Fruit fly (Drosophila melanogaster) whole organism, embryonic: Measurements from ENCODE around the gene bmm.
A peak's percentile ranks its signal among the peaks of the same experiment; 100 is the strongest.

Experiments used
- Adf1 ChIP-seq: fragments of 200-800 bp; sonication (Bioruptor generic); IDR thresholded peaks from 2 replicates; pipeline ENCODE4 v1.3.6; 2022; ENCODE audit warnings: missing biosample characterization, missing genetic modification characterization
- B-H1 ChIP-seq: fragments of 200-800 bp; sonication (Bioruptor generic); IDR thresholded peaks from 3 replicates; pipeline ENCODE4 v1.3.6; 2022; ENCODE audit warnings: missing biosample characterization, missing genetic modification characterization
- Bdp1 ChIP-seq: fragments of 200-800 bp; sonication (Bioruptor generic); optimal IDR thresholded peaks from 3 replicates; lab custom pipeline; 2016; ENCODE audit warnings: missing biosample characterization, missing genetic modification characterization
- CG10147 ChIP-seq: fragments of 200-800 bp; sonication (Bioruptor generic); optimal IDR thresholded peaks from 2 replicates; lab custom pipeline; 2019; ENCODE audit warnings: missing biosample characterization, mild to moderate bottlenecking, missing genetic modification characterization, moderate library complexity
- CG11247 ChIP-seq: fragments of 200-800 bp; sonication (Bioruptor generic); IDR thresholded peaks from 2 replicates; pipeline ENCODE4 v1.3.6; 2022; ENCODE audit warnings: missing biosample characterization, missing genetic modification characterization
- CG11398 ChIP-seq: fragments of 200-800 bp; sonication (Bioruptor generic); optimal IDR thresholded peaks from 2 replicates; lab custom pipeline; 2016; ENCODE audit warnings: missing biosample characterization, missing genetic modification characterization
- CG12942 ChIP-seq: fragments of 200-800 bp; sonication (Bioruptor generic); optimal IDR thresholded peaks from 3 replicates; lab custom pipeline; 2016; ENCODE audit warnings: missing biosample characterization, missing genetic modification characterization
- CG13775 ChIP-seq: fragments of 200-800 bp; sonication (Bioruptor generic); optimal IDR thresholded peaks from 3 replicates; lab custom pipeline; 2017; ENCODE audit warnings: missing biosample characterization, mild to moderate bottlenecking, missing genetic modification characterization
- CG14014 ChIP-seq: fragments of 200-800 bp; sonication (Bioruptor generic); IDR thresholded peaks from 2 replicates; pipeline ENCODE4 v1.3.6; 2022; ENCODE audit warnings: missing biosample characterization, missing genetic modification characterization
- CG14050 ChIP-seq: fragments of 200-800 bp; sonication (Bioruptor generic); IDR thresholded peaks from 3 replicates; pipeline ENCODE4 v1.3.6; 2022; ENCODE audit warnings: missing biosample characterization, missing genetic modification characterization
- CG14667 ChIP-seq: fragments of 200-800 bp; sonication (Bioruptor generic); IDR thresholded peaks from 2 replicates; pipeline ENCODE4 v1.3.6; 2022; ENCODE audit warnings: missing biosample characterization, missing genetic modification characterization
- CG17612 ChIP-seq: fragments of 200-800 bp; sonication (Bioruptor generic); IDR thresholded peaks from 2 replicates; pipeline ENCODE4 v1.3.6; 2022; ENCODE audit warnings: missing biosample characterization, missing genetic modification characterization
- CG18619 ChIP-seq: fragments of 200-800 bp; sonication (Bioruptor generic); optimal IDR thresholded peaks from 3 replicates; lab custom pipeline; 2017; ENCODE audit warnings: missing biosample characterization, mild to moderate bottlenecking, missing genetic modification characterization
- CG3065 ChIP-seq: fragments of 200-800 bp; sonication (Bioruptor generic); optimal IDR thresholded peaks from 2 replicates; lab custom pipeline; 2016; ENCODE audit warnings: missing biosample characterization, missing genetic modification characterization
- CG31365 ChIP-seq: fragments of 200-800 bp; sonication (Bioruptor generic); optimal IDR thresholded peaks from 2 replicates; lab custom pipeline; 2018; ENCODE audit warnings: missing biosample characterization, mild to moderate bottlenecking, missing genetic modification characterization
- CG33213 ChIP-seq: fragments of 200-800 bp; sonication (Bioruptor generic); optimal IDR thresholded peaks from 3 replicates; lab custom pipeline; 2016; ENCODE audit warnings: missing biosample characterization, missing genetic modification characterization
- CG34422 ChIP-seq: fragments of 200-800 bp; sonication (Bioruptor generic); IDR thresholded peaks from 3 replicates; pipeline ENCODE4 v1.3.6; 2022; ENCODE audit warnings: missing biosample characterization, missing genetic modification characterization
- CG4854 ChIP-seq: fragments of 200-800 bp; sonication (Bioruptor generic); optimal IDR thresholded peaks from 2 replicates; lab custom pipeline; 2016; ENCODE audit warnings: missing biosample characterization, missing genetic modification characterization, inconsistent platforms
- CG6765 ChIP-seq: fragments of 200-800 bp; sonication (Bioruptor generic); optimal IDR thresholded peaks from 3 replicates; lab custom pipeline; 2017; ENCODE audit warnings: missing biosample characterization, mild to moderate bottlenecking, missing genetic modification characterization
- CG6813 ChIP-seq: fragments of 200-800 bp; sonication (Bioruptor generic); optimal IDR thresholded peaks from 2 replicates; lab custom pipeline; 2017; ENCODE audit warnings: missing biosample characterization, missing genetic modification characterization, mild to moderate bottlenecking, moderate library complexity, missing genetic modification reagents
- CG7745 ChIP-seq: fragments of 200-800 bp; sonication (Bioruptor generic); optimal IDR thresholded peaks from 2 replicates; lab custom pipeline; 2018; ENCODE audit warnings: missing biosample characterization, mild to moderate bottlenecking, missing genetic modification characterization, moderate library complexity
- CG7987 ChIP-seq: fragments of 200-800 bp; sonication (Bioruptor generic); optimal IDR thresholded peaks from 2 replicates; lab custom pipeline; 2018; ENCODE audit warnings: missing biosample characterization, mild to moderate bottlenecking, missing genetic modification characterization, moderate library complexity
- Camta ChIP-seq: fragments of 200-800 bp; sonication (Bioruptor generic); optimal IDR thresholded peaks from 2 replicates; lab custom pipeline; 2016; ENCODE audit warnings: missing biosample characterization, missing genetic modification characterization
- Dref ChIP-seq: fragments of 200-800 bp; sonication (Bioruptor generic); IDR thresholded peaks from 2 replicates; pipeline ENCODE4 v1.3.6; 2022; ENCODE audit warnings: missing biosample characterization, missing genetic modification characterization
- Fer2 ChIP-seq: fragments of 200-800 bp; sonication (Bioruptor generic); optimal IDR thresholded peaks from 2 replicates; lab custom pipeline; 2018; ENCODE audit warnings: missing biosample characterization, mild to moderate bottlenecking, missing genetic modification characterization, moderate library complexity
- Kr ChIP-seq: fragments of 200-800 bp; sonication (Bioruptor generic); optimal IDR thresholded peaks from 2 replicates; lab custom pipeline; 2017; ENCODE audit warnings: missing biosample characterization, mild to moderate bottlenecking, missing genetic modification characterization
- Lpt ChIP-seq: fragments of >200 bp; optimal IDR thresholded peaks from 2 replicates; lab custom pipeline; 2018; ENCODE audit warnings: missing biosample characterization, missing genetic modification characterization
- Myb ChIP-seq: fragments of 200-800 bp; sonication (Bioruptor generic); optimal IDR thresholded peaks from 2 replicates; lab custom pipeline; 2016; ENCODE audit warnings: missing biosample characterization, missing genetic modification characterization
- Nf-YC ChIP-seq: fragments of 200-800 bp; optimal IDR thresholded peaks from 3 replicates; lab custom pipeline; 2019; ENCODE audit warnings: missing biosample characterization, mild to moderate bottlenecking, missing genetic modification characterization, moderate library complexity
- Ssrp ChIP-seq: fragments of 200-800 bp; sonication (Bioruptor generic); optimal IDR thresholded peaks from 2 replicates; lab custom pipeline; 2018; ENCODE audit warnings: missing biosample characterization, mild to moderate bottlenecking, missing genetic modification characterization, moderate library complexity
- Stat92E ChIP-seq, 3 experiments: fragments of >200 bp in 2 of 3; fragments of 200-800 bp in 1 of 3; sonication (Bioruptor generic) in 1 of 3; optimal IDR thresholded peaks; 2 replicates each; lab custom pipeline; 2017 to 2019; ENCODE audit warnings: missing biosample characterization in 3 of 3, missing genetic modification characterization in 3 of 3, mild to moderate bottlenecking in 1 of 3, moderate library complexity in 1 of 3
- bcd ChIP-seq: fragments of 200-800 bp; sonication (Bioruptor generic); optimal IDR thresholded peaks from 2 replicates; lab custom pipeline; 2017; ENCODE audit warnings: missing biosample characterization, mild to moderate bottlenecking, missing genetic modification characterization
- corto ChIP-seq: fragments of 200-800 bp; sonication (Bioruptor generic); optimal IDR thresholded peaks from 2 replicates; lab custom pipeline; 2016; ENCODE audit warnings: missing biosample characterization, mild to moderate bottlenecking, missing genetic modification characterization, moderate library complexity
- dmrt99B ChIP-seq: fragments of 200-800 bp; sonication (Bioruptor generic); optimal IDR thresholded peaks from 2 replicates; lab custom pipeline; 2018; ENCODE audit warnings: missing biosample characterization, mild to moderate bottlenecking, missing genetic modification characterization, moderate library complexity
- gem ChIP-seq: fragments of 200-800 bp; sonication (Bioruptor generic); optimal IDR thresholded peaks from 2 replicates; lab custom pipeline; 2019; ENCODE audit warnings: missing biosample characterization, mild to moderate bottlenecking, missing genetic modification characterization, moderate library complexity
- gfzf ChIP-seq: fragments of 200-800 bp; sonication (Bioruptor generic); optimal IDR thresholded peaks from 2 replicates; lab custom pipeline; 2016; ENCODE audit warnings: missing biosample characterization, mild to moderate bottlenecking, missing genetic modification characterization, moderate library complexity
- jigr1 ChIP-seq: fragments of 200-800 bp; sonication (Bioruptor generic); IDR thresholded peaks from 3 replicates; pipeline ENCODE4 v1.3.6; 2022; ENCODE audit warnings: missing biosample characterization, missing genetic modification characterization
- kni ChIP-seq: fragments of 200-800 bp; sonication (Bioruptor generic); optimal IDR thresholded peaks from 3 replicates; lab custom pipeline; 2017; ENCODE audit warnings: mild to moderate bottlenecking, missing biosample characterization, missing genetic modification reagents, missing genetic modification characterization
- knrl ChIP-seq: fragments of 200-800 bp; sonication (Bioruptor generic); IDR thresholded peaks from 3 replicates; pipeline ENCODE4 v1.3.6; 2022; ENCODE audit warnings: missing biosample characterization, missing genetic modification characterization; ENCODE audit not compliant: partially characterized antibody
- lilli ChIP-seq: fragments of 200-800 bp; sonication (Bioruptor generic); optimal IDR thresholded peaks from 3 replicates; lab custom pipeline; 2016; ENCODE audit warnings: missing biosample characterization, missing genetic modification characterization
- lmd ChIP-seq: fragments of 200-800 bp; sonication (Bioruptor generic); IDR thresholded peaks from 2 replicates; pipeline ENCODE4 v1.3.6; 2022; ENCODE audit warnings: missing biosample characterization, missing genetic modification characterization
- oc ChIP-seq: fragments of 200-800 bp; sonication (Bioruptor generic); optimal IDR thresholded peaks from 2 replicates; lab custom pipeline; 2018; ENCODE audit warnings: missing biosample characterization, mild to moderate bottlenecking, missing genetic modification characterization, moderate library complexity
- org-1 ChIP-seq: fragments of 200-800 bp; sonication (Bioruptor generic); optimal IDR thresholded peaks from 2 replicates; lab custom pipeline; 2017; ENCODE audit warnings: missing biosample characterization, missing genetic modification characterization
- rib ChIP-seq: fragments of 200-800 bp; sonication (Bioruptor generic); IDR thresholded peaks from 2 replicates; pipeline ENCODE4 v1.3.6; 2022; ENCODE audit warnings: missing biosample characterization, missing genetic modification characterization
- tgo ChIP-seq: fragments of 200-800 bp; sonication (Bioruptor generic); IDR thresholded peaks from 3 replicates; pipeline ENCODE4 v1.3.6; 2022; ENCODE audit warnings: missing biosample characterization, missing genetic modification characterization
- tna ChIP-seq: fragments of 200-800 bp; sonication (Bioruptor generic); IDR thresholded peaks from 2 replicates; pipeline ENCODE4 v1.3.6; 2022; ENCODE audit warnings: missing biosample characterization, missing genetic modification characterization; ENCODE audit not compliant: partially characterized antibody
- trh ChIP-seq: fragments of 200-800 bp; sonication (Bioruptor generic); optimal IDR thresholded peaks from 2 replicates; lab custom pipeline; 2016; ENCODE audit warnings: missing biosample characterization, missing genetic modification characterization
- vvl ChIP-seq: fragments of 200-800 bp; sonication (Bioruptor generic); IDR thresholded peaks from 2 replicates; pipeline ENCODE4 v1.3.6; 2022; ENCODE audit warnings: missing biosample characterization, missing genetic modification characterization
- zf30C ChIP-seq: fragments of 200-800 bp; sonication (Bioruptor generic); optimal IDR thresholded peaks from 3 replicates; lab custom pipeline; 2018; ENCODE audit warnings: missing biosample characterization, mild to moderate bottlenecking, missing genetic modification characterization

The bmm gene

dm6 chr3L:14801854-14802616 is 15.8 kb upstream of the bmm start, which contains the start of gene NHP2 (continued):
- TF ChIP-seq lilli (GFP tag; lab: Kevin White, UChicago) (peak; percentile 78), CG12942 (peak; percentile 67), tna (GFP tag; lab: Robert Waterston, UW) (0 out of 2 replicates have a peak, but pooled peaks have one; percentile 29), CG14667 (no peak; the same call in 1 of the 2 replicates), CG13775 (peak; percentile 78), CG6813 (GFP tag; lab: Kevin White, UChicago) (peak; percentile 79), org-1 (GFP tag; lab: Kevin White, UChicago) (peak; percentile 52), knrl (GFP tag; lab: Robert Waterston, UW) (peak; percentile 35; the same call in 1 of the 3 replicates), Kr (GFP tag; lab: Kevin White, UChicago) (no peak), CG11398 (GFP tag; lab: Kevin White, UChicago) (no peak), CG31365 (tag; lab: Kevin White, UChicago) (peak; percentile 36), CG14050 (GFP tag; lab: Robert Waterston, UW) (peak; percentile 76), rib (GFP tag; lab: Robert Waterston, UW) (peak; percentile 60; the same call in 1 of the 2 replicates), oc (tag; lab: Kevin White, UChicago) (no peak), CG7987 (GFP tag; lab: Kevin White, UChicago) (peak; percentile 31), CG33213 (peak; percentile 43), Nf-YC (no peak), Adf1 (peak; percentile 57), CG14014 (GFP tag; lab: Robert Waterston, UW) (peak; percentile 88), lmd (GFP tag; lab: Robert Waterston, UW) (peak; percentile 80), Dref (GFP tag; lab: Robert Waterston, UW) (no peak), bcd (GFP tag; lab: Kevin White, UChicago) (peak; percentile 90), Myb (GFP tag; lab: Kevin White, UChicago) (peak; percentile 73), gem (tag; lab: Kevin White, UChicago) (peak; percentile 90), Fer2 (tag; lab: Kevin White, UChicago) (peak; percentile 67), CG6765 (GFP tag; lab: Kevin White, UChicago) (peak; percentile 66), Bdp1 (peak; percentile 53), corto (GFP tag; lab: Kevin White, UChicago) (peak; percentile 25), kni (no peak), CG17612 (GFP tag; lab: Robert Waterston, UW) (peak; percentile 59), CG4854 (GFP tag; lab: Kevin White, UChicago) (peak; percentile 38), trh (GFP tag; lab: Kevin White, UChicago) (peak; percentile 52), CG11247 (GFP tag; lab: Robert Waterston, UW) (no peak; the same call in 1 of the 2 replicates), dmrt99B (tag; lab: Kevin White, UChicago) (no peak), CG18619 (GFP tag; lab: Kevin White, UChicago) (peak; percentile 85), zf30C (GFP tag; lab: Kevin White, UChicago) (peak; percentile 96), vvl (GFP tag; lab: Robert Waterston, UW) (peak; percentile 94), Ssrp (tag; lab: Kevin White, UChicago) (peak; percentile 70), Lpt (GFP tag; lab: Kevin White, UChicago) (no peak), Camta (GFP tag; lab: Kevin White, UChicago) (peak; percentile 8), CG3065 (GFP tag; lab: Kevin White, UChicago) (peak; percentile 19), jigr1 (GFP tag; lab: Robert Waterston, UW) (no peak), tgo (peak; percentile 79), B-H1 (GFP tag; lab: Robert Waterston, UW) (peak; percentile 72), CG10147 (peak; percentile 81), Stat92E (GFP tag; optimal IDR thresholded peaks at IDR 0.05; lab: Kevin White, UChicago) (peak in 1 of 3 experiments; percentile 24), CG7745 (tag; lab: Kevin White, UChicago) (peak; percentile 24), CG34422 (GFP tag; lab: Robert Waterston, UW) (peak; percentile 83), gfzf (GFP tag; lab: Kevin White, UChicago) (peak; percentile 96)
